Fruit fly (Drosophila melanogaster): ENCODE measurements around the gene CG14106.

DNA sequence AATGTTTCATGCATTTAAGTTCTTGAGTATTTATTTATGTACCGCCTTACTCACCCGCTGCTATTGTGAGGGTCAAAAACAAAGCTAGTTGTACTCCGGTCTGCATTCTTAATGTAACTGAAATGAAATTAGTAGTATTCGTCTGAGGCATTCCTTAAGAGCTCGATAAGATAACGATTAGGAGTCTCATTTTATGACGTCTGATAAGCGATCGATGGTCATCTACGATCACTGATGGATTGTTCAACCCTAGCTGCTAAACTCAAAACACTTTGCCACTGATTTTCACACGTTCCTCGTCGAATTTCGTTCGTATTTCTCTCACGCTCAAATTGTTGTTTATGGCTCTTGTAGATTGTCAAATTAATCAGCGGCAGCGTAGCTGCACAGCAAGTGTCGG is 31.7 kb upstream of the CG14106 start, which contains the start of gene CG10116:
- TF ChIP-seq Dll (optimal IDR thresholded peaks at IDR 0.05) (no peak), psq (optimal IDR thresholded peaks at IDR 0.05) (no peak)
